Fruit fly (Drosophila melanogaster) whole organism, embryonic: ENCODE results near the gene CG4133.
A peak's percentile ranks its signal among the peaks of the same experiment; 100 is the strongest.

ENCODE experiments used
- ATbp ChIP-seq: fragments of 200-800 bp; sonication (Bioruptor generic); optimal IDR thresholded peaks from 2 replicates; lab custom pipeline; 2017; ENCODE audit warnings: missing biosample characterization, mild to moderate bottlenecking, missing genetic modification characterization, missing genetic modification reagents
- Asciz ChIP-seq: fragments of 200-800 bp; sonication (Bioruptor generic); optimal IDR thresholded peaks from 2 replicates; lab custom pipeline; 2017; ENCODE audit warnings: missing biosample characterization, mild to moderate bottlenecking, missing genetic modification characterization, missing genetic modification reagents
- Blimp-1 ChIP-seq: fragments of 200-800 bp; sonication (Bioruptor generic); optimal IDR thresholded peaks from 3 replicates; lab custom pipeline; 2018; ENCODE audit warnings: missing biosample characterization, missing genetic modification characterization, mild to moderate bottlenecking, moderate library complexity, missing genetic modification reagents
- CG10147 ChIP-seq: fragments of 200-800 bp; sonication (Bioruptor generic); optimal IDR thresholded peaks from 2 replicates; lab custom pipeline; 2019; ENCODE audit warnings: missing biosample characterization, mild to moderate bottlenecking, missing genetic modification characterization, moderate library complexity
- CG10979 ChIP-seq: fragments of 200-800 bp; sonication (Bioruptor generic); optimal IDR thresholded peaks from 2 replicates; lab custom pipeline; 2018; ENCODE audit warnings: missing biosample characterization, mild to moderate bottlenecking, missing genetic modification characterization, moderate library complexity
- CG11723 ChIP-seq: fragments of 200-800 bp; sonication (Bioruptor generic); optimal IDR thresholded peaks from 2 replicates; lab custom pipeline; 2017; ENCODE audit warnings: missing biosample characterization, mild to moderate bottlenecking, missing genetic modification characterization
- CG12104 ChIP-seq: fragments of 200-800 bp; sonication (Bioruptor generic); optimal IDR thresholded peaks from 3 replicates; lab custom pipeline; 2016; ENCODE audit warnings: missing biosample characterization, missing genetic modification characterization
- CG13296 ChIP-seq: fragments of 200-800 bp; sonication (Bioruptor generic); optimal IDR thresholded peaks from 3 replicates; lab custom pipeline; 2018; ENCODE audit warnings: missing biosample characterization, mild to moderate bottlenecking, missing genetic modification characterization
- CG13775 ChIP-seq: fragments of 200-800 bp; sonication (Bioruptor generic); optimal IDR thresholded peaks from 3 replicates; lab custom pipeline; 2017; ENCODE audit warnings: missing biosample characterization, mild to moderate bottlenecking, missing genetic modification characterization
- CG14965 ChIP-seq: fragments of 200-800 bp; sonication (Bioruptor generic); optimal IDR thresholded peaks from 2 replicates; lab custom pipeline; 2016; ENCODE audit warnings: missing biosample characterization, missing genetic modification characterization, borderline replicate concordance
- CG15514 ChIP-seq: fragments of 200-800 bp; sonication (Bioruptor generic); optimal IDR thresholded peaks from 3 replicates; lab custom pipeline; 2017; ENCODE audit warnings: missing biosample characterization, missing genetic modification characterization, mild to moderate bottlenecking, moderate library complexity, missing genetic modification reagents
- CG1602 ChIP-seq: fragments of 200-800 bp; sonication (Bioruptor generic); optimal IDR thresholded peaks from 3 replicates; lab custom pipeline; 2016; ENCODE audit warnings: missing biosample characterization, missing genetic modification characterization
- CG17829 ChIP-seq: fragments of 200-800 bp; optimal IDR thresholded peaks from 2 replicates; lab custom pipeline; 2019; ENCODE audit warnings: missing biosample characterization, mild to moderate bottlenecking, missing genetic modification characterization, moderate library complexity
- CG18476 ChIP-seq: fragments of 200-800 bp; sonication (Bioruptor generic); optimal IDR thresholded peaks from 2 replicates; lab custom pipeline; 2016; ENCODE audit warnings: missing biosample characterization, mild to moderate bottlenecking, missing genetic modification characterization
- CG18599 ChIP-seq: fragments of 200-800 bp; sonication (Bioruptor generic); optimal IDR thresholded peaks from 3 replicates; lab custom pipeline; 2017; ENCODE audit warnings: missing biosample characterization, missing genetic modification characterization, mild to moderate bottlenecking, moderate library complexity, missing genetic modification reagents
- CG2678 ChIP-seq: fragments of 200-800 bp; sonication (Bioruptor generic); optimal IDR thresholded peaks from 3 replicates; lab custom pipeline; 2019; ENCODE audit warnings: missing biosample characterization, mild to moderate bottlenecking, missing genetic modification characterization, moderate library complexity
- CG2712 ChIP-seq: fragments of 200-800 bp; optimal IDR thresholded peaks from 3 replicates; lab custom pipeline; 2019; ENCODE audit warnings: missing biosample characterization, mild to moderate bottlenecking, missing genetic modification characterization, moderate library complexity
- CG32532 ChIP-seq: fragments of 200-800 bp; sonication (Bioruptor generic); IDR thresholded peaks from 2 replicates; pipeline ENCODE4 v1.3.6; 2022; ENCODE audit warnings: missing biosample characterization, missing genetic modification characterization
- CG7839 ChIP-seq: fragments of 200-800 bp; sonication (Bioruptor generic); optimal IDR thresholded peaks from 3 replicates; lab custom pipeline; 2018; ENCODE audit warnings: missing biosample characterization, mild to moderate bottlenecking, missing genetic modification characterization, moderate library complexity
- CG8089 ChIP-seq: fragments of 200-800 bp; sonication (Bioruptor generic); optimal IDR thresholded peaks from 3 replicates; lab custom pipeline; 2016; ENCODE audit warnings: missing biosample characterization, missing genetic modification characterization
- CG8388 ChIP-seq: fragments of 200-800 bp; sonication (Bioruptor generic); optimal IDR thresholded peaks from 2 replicates; lab custom pipeline; 2019; ENCODE audit warnings: missing biosample characterization, mild to moderate bottlenecking, missing genetic modification characterization, moderate library complexity
- D ChIP-seq, 2 experiments: fragments of 200-800 bp in 1 of 2; fragments of >200 bp in 1 of 2; sonication (Bioruptor generic) in 1 of 2; optimal IDR thresholded peaks; 2 replicates in 1 of 2; 3 replicates in 1 of 2; lab custom pipeline; 2017; ENCODE audit warnings: mild to moderate bottlenecking in 1 of 2, missing biosample characterization in 1 of 2, missing genetic modification characterization in 1 of 2, missing genetic modification reagents in 1 of 2
- Elba2 ChIP-seq: fragments of 200-800 bp; sonication (Bioruptor generic); optimal IDR thresholded peaks from 3 replicates; lab custom pipeline; 2016; ENCODE audit warnings: missing biosample characterization, missing genetic modification characterization
- Fer1 ChIP-seq: fragments of 200-800 bp; sonication (Bioruptor generic); optimal IDR thresholded peaks from 2 replicates; lab custom pipeline; 2017; ENCODE audit warnings: missing biosample characterization, mild to moderate bottlenecking, missing genetic modification characterization
- Fer3 ChIP-seq: fragments of 200-800 bp; sonication (Bioruptor generic); optimal IDR thresholded peaks from 2 replicates; lab custom pipeline; 2018; ENCODE audit warnings: missing biosample characterization, mild to moderate bottlenecking, missing genetic modification characterization, moderate library complexity
- HHEX ChIP-seq: fragments of 200-800 bp; sonication (Bioruptor generic); optimal IDR thresholded peaks from 3 replicates; lab custom pipeline; 2017; ENCODE audit warnings: missing biosample characterization, mild to moderate bottlenecking, missing genetic modification characterization, missing genetic modification reagents
- Hr78 ChIP-seq, 2 experiments: fragments of 200-800 bp in 1 of 2; fragments of >200 bp in 1 of 2; sonication (Bioruptor generic) in 1 of 2; optimal IDR thresholded peaks; 2 replicates each; lab custom pipeline; 2017 to 2019; ENCODE audit warnings: missing biosample characterization in 2 of 2, missing genetic modification characterization in 2 of 2, mild to moderate bottlenecking in 1 of 2, moderate library complexity in 1 of 2
- Sox102F ChIP-seq: fragments of 200-800 bp; sonication (Bioruptor generic); optimal IDR thresholded peaks from 2 replicates; lab custom pipeline; 2018; ENCODE audit warnings: missing biosample characterization, mild to moderate bottlenecking, missing genetic modification characterization, moderate library complexity
- az2 ChIP-seq: fragments of 200-800 bp; sonication (Bioruptor generic); optimal IDR thresholded peaks from 3 replicates; lab custom pipeline; 2016; ENCODE audit warnings: missing biosample characterization, missing genetic modification characterization
- bcd ChIP-seq: fragments of 200-800 bp; sonication (Bioruptor generic); optimal IDR thresholded peaks from 2 replicates; lab custom pipeline; 2017; ENCODE audit warnings: missing biosample characterization, mild to moderate bottlenecking, missing genetic modification characterization
- cato ChIP-seq: fragments of 200-800 bp; sonication (Bioruptor generic); optimal IDR thresholded peaks from 2 replicates; lab custom pipeline; 2016; ENCODE audit warnings: missing biosample characterization, missing genetic modification characterization, borderline replicate concordance
- croc ChIP-seq: fragments of 200-800 bp; sonication (Bioruptor generic); conservative IDR thresholded peaks from 3 replicates; pipeline ENCODE4 v1.3.6; 2022; ENCODE audit warnings: missing biosample characterization, missing genetic modification characterization
- da ChIP-seq: fragments of 200-800 bp; sonication (Bioruptor generic); optimal IDR thresholded peaks from 2 replicates; lab custom pipeline; 2016; ENCODE audit warnings: missing biosample characterization, missing genetic modification characterization
- gcm ChIP-seq: fragments of 200-800 bp; sonication (Bioruptor generic); optimal IDR thresholded peaks from 2 replicates; lab custom pipeline; 2019; ENCODE audit warnings: missing biosample characterization, mild to moderate bottlenecking, missing genetic modification characterization, moderate library complexity
- gem ChIP-seq: fragments of 200-800 bp; sonication (Bioruptor generic); optimal IDR thresholded peaks from 2 replicates; lab custom pipeline; 2019; ENCODE audit warnings: missing biosample characterization, mild to moderate bottlenecking, missing genetic modification characterization, moderate library complexity
- jing ChIP-seq: fragments of 200-800 bp; sonication (Bioruptor generic); optimal IDR thresholded peaks from 2 replicates; lab custom pipeline; 2018; ENCODE audit warnings: missing biosample characterization, mild to moderate bottlenecking, missing genetic modification characterization
- kay ChIP-seq: fragments of 200-800 bp; sonication (Bioruptor generic); optimal IDR thresholded peaks from 2 replicates; lab custom pipeline; 2016; ENCODE audit warnings: missing biosample characterization, missing genetic modification characterization
- lola ChIP-seq, 3 experiments: fragments of >200 bp in 2 of 3; fragments of 200-800 bp in 1 of 3; sonication (Bioruptor generic) in 1 of 3; optimal IDR thresholded peaks; 2 replicates each; lab custom pipeline; 2017 to 2019; ENCODE audit warnings: missing biosample characterization in 3 of 3, missing genetic modification characterization in 3 of 3, mild to moderate bottlenecking in 1 of 3, moderate library complexity in 1 of 3
- nmo ChIP-seq: fragments of 200-800 bp; sonication (Bioruptor generic); optimal IDR thresholded peaks from 2 replicates; lab custom pipeline; 2018; ENCODE audit warnings: missing biosample characterization, mild to moderate bottlenecking, missing genetic modification characterization, moderate library complexity
- phol ChIP-seq: fragments of 200-800 bp; sonication (Bioruptor generic); optimal IDR thresholded peaks from 3 replicates; lab custom pipeline; 2018; ENCODE audit warnings: missing biosample characterization, mild to moderate bottlenecking, missing genetic modification characterization, moderate library complexity
- ranshi ChIP-seq: fragments of 200-800 bp; sonication (Bioruptor generic); IDR thresholded peaks from 2 replicates; pipeline ENCODE4 v1.3.6; 2022; ENCODE audit warnings: missing biosample characterization, missing genetic modification characterization
- rib ChIP-seq: fragments of 200-800 bp; sonication (Bioruptor generic); IDR thresholded peaks from 2 replicates; pipeline ENCODE4 v1.3.6; 2022; ENCODE audit warnings: missing biosample characterization, missing genetic modification characterization
- row ChIP-seq: fragments of 200-800 bp; sonication (Bioruptor generic); IDR thresholded peaks from 3 replicates; pipeline ENCODE4 v1.3.6; 2022; ENCODE audit warnings: missing biosample characterization, missing genetic modification characterization
- run ChIP-seq: fragments of 200-800 bp; sonication (Bioruptor generic); optimal IDR thresholded peaks from 3 replicates; lab custom pipeline; 2018; ENCODE audit warnings: missing biosample characterization, mild to moderate bottlenecking, missing genetic modification characterization
- scrt ChIP-seq: fragments of 200-800 bp; sonication (Bioruptor generic); optimal IDR thresholded peaks from 2 replicates; lab custom pipeline; 2018; ENCODE audit warnings: missing biosample characterization, mild to moderate bottlenecking, missing genetic modification characterization, moderate library complexity
- tap ChIP-seq: fragments of 200-800 bp; optimal IDR thresholded peaks from 3 replicates; lab custom pipeline; 2019; ENCODE audit warnings: missing biosample characterization, mild to moderate bottlenecking, missing genetic modification characterization, moderate library complexity
- twi ChIP-seq: fragments of 200-800 bp; optimal IDR thresholded peaks from 2 replicates; lab custom pipeline; 2019; ENCODE audit warnings: missing biosample characterization, mild to moderate bottlenecking, missing genetic modification characterization, moderate library complexity
- z ChIP-seq: fragments of 200-800 bp; sonication (Bioruptor generic); IDR thresholded peaks from 3 replicates; pipeline ENCODE4 v1.3.6; 2022; ENCODE audit warnings: missing biosample characterization, missing genetic modification characterization

CG4133 gene

dm6 chr2L:471021-471479, 15.7 kb downstream of the CG4133 start:
- TF ChIP-seq croc (GFP tag; lab: Robert Waterston, UW) (peak; percentile 18; the same call in 1 of the 3 replicates), CG1602 (GFP tag; lab: Kevin White, UChicago) (peak; percentile 43), CG2678 (tag; lab: Kevin White, UChicago) (peak; percentile 83), Fer1 (peak; percentile 71), CG18599 (GFP tag; lab: Kevin White, UChicago) (peak; percentile 80), CG10979 (tag; lab: Kevin White, UChicago) (peak; percentile 73), CG14965 (GFP tag; lab: Kevin White, UChicago) (no peak), CG13775 (GFP tag; lab: Kevin White, UChicago) (peak; percentile 61), CG13296 (GFP tag; lab: Kevin White, UChicago) (peak; percentile 28), cato (GFP tag; lab: Kevin White, UChicago) (peak; percentile 17), CG32532 (GFP tag; lab: Robert Waterston, UW) (no peak), scrt (GFP tag; lab: Kevin White, UChicago) (peak; percentile 43), CG11723 (GFP tag; lab: Kevin White, UChicago) (peak; percentile 11), gcm (GFP tag; lab: Kevin White, UChicago) (peak; percentile 71), ATbp (GFP tag; lab: Kevin White, UChicago) (peak; percentile 71), Fer3 (tag; lab: Kevin White, UChicago) (peak; percentile 73), rib (GFP tag; lab: Robert Waterston, UW) (no peak), run (tag; lab: Kevin White, UChicago) (peak; percentile 68), da (GFP tag; lab: Kevin White, UChicago) (no peak), az2 (GFP tag; lab: Kevin White, UChicago) (peak; percentile 39), ranshi (GFP tag; lab: Robert Waterston, UW) (no peak), Elba2 (GFP tag; lab: Kevin White, UChicago) (no peak), D (optimal IDR thresholded peaks at IDR 0.05; lab: Kevin White, UChicago) (no peak), D (GFP tag; optimal IDR thresholded peaks at IDR 0.05; lab: Kevin White, UChicago) (peak; percentile 42), jing (peak; percentile 49), row (GFP tag; lab: Robert Waterston, UW) (no peak), Sox102F (peak; percentile 87), Asciz (GFP tag; lab: Kevin White, UChicago) (peak; percentile 29), Blimp-1 (peak; percentile 76), Hr78 (GFP tag; optimal IDR thresholded peaks at IDR 0.05; lab: Kevin White, UChicago) (no peak), twi (tag; lab: Kevin White, UChicago) (peak; percentile 16), CG18476 (GFP tag; lab: Kevin White, UChicago) (no peak), phol (tag; lab: Kevin White, UChicago) (peak; percentile 74), lola (GFP tag; optimal IDR thresholded peaks at IDR 0.05; lab: Kevin White, UChicago) (peak in 2 of 3 experiments; percentile 27 to 31), tap (peak; percentile 67), CG8089 (GFP tag; lab: Kevin White, UChicago) (no peak), nmo (GFP tag; lab: Kevin White, UChicago) (peak; percentile 76), CG15514 (GFP tag; lab: Kevin White, UChicago) (peak; percentile 37), CG10147 (peak; percentile 49), bcd (GFP tag; lab: Kevin White, UChicago) (peak; percentile 53), z (GFP tag; lab: Robert Waterston, UW) (0 out of 3 replicates have a peak, but pooled peaks have one; percentile 32), kay (GFP tag; lab: Kevin White, UChicago) (no peak), HHEX (GFP tag; lab: Kevin White, UChicago) (peak; percentile 44), CG17829 (peak; percentile 35), CG8388 (peak; percentile 65), gem (tag; lab: Kevin White, UChicago) (peak; percentile 92), CG7839 (tag; lab: Kevin White, UChicago) (peak; percentile 76), CG2712 (peak; percentile 80), CG12104 (GFP tag; lab: Kevin White, UChicago) (peak; percentile 25)
